Fruit fly (Drosophila melanogaster) whole organism, prepupa: ENCODE results near the gene GC.
A peak's percentile ranks its signal among the peaks of the same experiment; 100 is the strongest.

Experiments used
- CG11294 ChIP-seq: fragments of 200-800 bp; sonication (Bioruptor generic); IDR thresholded peaks from 2 replicates; pipeline ENCODE4 v1.3.6; 2022; ENCODE audit warnings: missing biosample characterization, missing genetic modification characterization
- CG11762 ChIP-seq: fragments of 200-800 bp; sonication (Bioruptor generic); optimal IDR thresholded peaks from 3 replicates; lab custom pipeline; 2016; ENCODE audit warnings: missing biosample characterization, missing genetic modification characterization; ENCODE audit not compliant: insufficient read depth
- CG15336 ChIP-seq: fragments of 200-800 bp; sonication (Bioruptor generic); IDR thresholded peaks from 2 replicates; pipeline ENCODE4 v1.3.6; 2022; ENCODE audit warnings: missing biosample characterization, missing genetic modification characterization
- CG1621 ChIP-seq: fragments of 200-800 bp; sonication (Bioruptor generic); optimal IDR thresholded peaks from 3 replicates; lab custom pipeline; 2018; ENCODE audit warnings: missing biosample characterization, mild to moderate bottlenecking, missing genetic modification characterization
- CG16779 ChIP-seq: fragments of 200-800 bp; sonication (Bioruptor generic); optimal IDR thresholded peaks from 3 replicates; lab custom pipeline; 2017; ENCODE audit warnings: missing biosample characterization, mild to moderate bottlenecking, missing genetic modification characterization
- CG3032 ChIP-seq: fragments of 200-800 bp; optimal IDR thresholded peaks from 2 replicates; lab custom pipeline; 2019; ENCODE audit warnings: missing biosample characterization, mild to moderate bottlenecking, missing genetic modification characterization, moderate library complexity
- CG31627 ChIP-seq: fragments of 200-800 bp; sonication (Bioruptor generic); optimal IDR thresholded peaks from 3 replicates; lab custom pipeline; 2016; ENCODE audit warnings: missing biosample characterization, missing genetic modification characterization
- CG32006 ChIP-seq: fragments of 200-800 bp; sonication (Bioruptor generic); optimal IDR thresholded peaks from 3 replicates; lab custom pipeline; 2017; ENCODE audit warnings: missing biosample characterization, mild to moderate bottlenecking, missing genetic modification characterization
- CG34406 ChIP-seq: fragments of 200-800 bp; sonication (Bioruptor generic); optimal IDR thresholded peaks from 3 replicates; lab custom pipeline; 2016; ENCODE audit warnings: missing biosample characterization, missing genetic modification characterization
- CG6163 ChIP-seq: fragments of 200-800 bp; sonication (Bioruptor generic); IDR thresholded peaks from 3 replicates; pipeline ENCODE4 v1.3.6; 2022; ENCODE audit warnings: missing biosample characterization, missing genetic modification characterization
- CG6276 ChIP-seq: fragments of 200-800 bp; sonication (Bioruptor generic); optimal IDR thresholded peaks from 2 replicates; lab custom pipeline; 2017; ENCODE audit warnings: missing biosample characterization, mild to moderate bottlenecking, missing genetic modification characterization
- CG6792 ChIP-seq: fragments of 200-800 bp; sonication (Bioruptor generic); optimal IDR thresholded peaks from 3 replicates; lab custom pipeline; 2016; ENCODE audit warnings: missing biosample characterization, missing genetic modification characterization
- CG6854 ChIP-seq: fragments of 200-800 bp; sonication (Bioruptor generic); optimal IDR thresholded peaks from 2 replicates; lab custom pipeline; 2017; ENCODE audit warnings: missing biosample characterization, mild to moderate bottlenecking, missing genetic modification characterization
- CG7368 ChIP-seq: fragments of 200-800 bp; sonication (Bioruptor generic); optimal IDR thresholded peaks from 3 replicates; lab custom pipeline; 2016; ENCODE audit warnings: missing biosample characterization, missing genetic modification characterization
- CG8119 ChIP-seq: fragments of 200-800 bp; sonication (Bioruptor generic); IDR thresholded peaks from 3 replicates; pipeline ENCODE4 v1.3.6; 2022; ENCODE audit warnings: missing biosample characterization, missing genetic modification characterization
- CG8319 ChIP-seq: fragments of 200-800 bp; sonication (Bioruptor generic); optimal IDR thresholded peaks from 3 replicates; lab custom pipeline; 2016; ENCODE audit warnings: missing biosample characterization, missing genetic modification characterization
- CG9139 ChIP-seq: fragments of 200-800 bp; sonication (Bioruptor generic); optimal IDR thresholded peaks from 3 replicates; lab custom pipeline; 2017; ENCODE audit warnings: missing biosample characterization, mild to moderate bottlenecking, missing genetic modification characterization
- Eip75B ChIP-seq: fragments of 200-800 bp; sonication (Bioruptor generic); optimal IDR thresholded peaks from 3 replicates; lab custom pipeline; 2016; ENCODE audit warnings: missing biosample characterization, missing genetic modification characterization
- Eip78C ChIP-seq: fragments of 200-800 bp; sonication (Bioruptor generic); peaks from one replicate; lab custom pipeline; 2016; ENCODE audit warnings: missing biosample characterization, missing genetic modification characterization
- Ets21C ChIP-seq: fragments of 200-800 bp; sonication (Bioruptor generic); optimal IDR thresholded peaks from 3 replicates; lab custom pipeline; 2016; ENCODE audit warnings: missing biosample characterization, missing genetic modification characterization
- Ets96B ChIP-seq: fragments of 200-800 bp; optimal IDR thresholded peaks from 2 replicates; lab custom pipeline; 2019; ENCODE audit warnings: missing biosample characterization, mild to moderate bottlenecking, missing genetic modification characterization, moderate library complexity
- Gug ChIP-seq: fragments of 200-800 bp; sonication (Bioruptor generic); IDR thresholded peaks from 2 replicates; pipeline ENCODE4 v1.3.6; 2022; ENCODE audit warnings: missing biosample characterization, missing genetic modification characterization
- Hr38 ChIP-seq: sonication (Bioruptor generic); optimal IDR thresholded peaks from 2 replicates; lab custom pipeline; 2016; ENCODE audit warnings: missing biosample characterization, missing genetic modification characterization
- Hr39 ChIP-seq: fragments of 200-800 bp; sonication (Bioruptor generic); optimal IDR thresholded peaks from 2 replicates; lab custom pipeline; 2016; ENCODE audit warnings: missing biosample characterization, missing genetic modification characterization
- Hr4 ChIP-seq: fragments of 200-800 bp; sonication (Bioruptor generic); optimal IDR thresholded peaks from 3 replicates; lab custom pipeline; 2016; ENCODE audit warnings: missing biosample characterization, missing genetic modification characterization
- Lpt ChIP-seq: fragments of 200-800 bp; sonication (Bioruptor generic); optimal IDR thresholded peaks from 3 replicates; lab custom pipeline; 2016; ENCODE audit warnings: missing biosample characterization, missing genetic modification characterization
- Met ChIP-seq: fragments of 200-800 bp; sonication (Bioruptor generic); optimal IDR thresholded peaks from 3 replicates; lab custom pipeline; 2016; ENCODE audit warnings: missing biosample characterization, missing genetic modification characterization
- Smox ChIP-seq: fragments of 200-800 bp; sonication (Bioruptor generic); optimal IDR thresholded peaks from 3 replicates; lab custom pipeline; 2016; ENCODE audit warnings: missing biosample characterization, missing genetic modification characterization
- Sox102F ChIP-seq: fragments of 200-800 bp; sonication (Bioruptor generic); optimal IDR thresholded peaks from 2 replicates; lab custom pipeline; 2016; ENCODE audit warnings: missing biosample characterization, mild to moderate bottlenecking, missing genetic modification characterization
- Sox14 ChIP-seq: fragments of 200-800 bp; sonication (Bioruptor generic); optimal IDR thresholded peaks from 3 replicates; lab custom pipeline; 2016; ENCODE audit warnings: missing biosample characterization, missing genetic modification characterization
- Sox15 ChIP-seq: fragments of 200-800 bp; sonication (Bioruptor generic); optimal IDR thresholded peaks from 3 replicates; lab custom pipeline; 2016; ENCODE audit warnings: missing biosample characterization, missing genetic modification characterization
- acj6 ChIP-seq: fragments of 200-800 bp; sonication (Bioruptor generic); optimal IDR thresholded peaks from 3 replicates; lab custom pipeline; 2016; ENCODE audit warnings: missing biosample characterization, missing genetic modification characterization
- cyc ChIP-seq: fragments of 200-800 bp; sonication (Bioruptor generic); optimal IDR thresholded peaks from 3 replicates; lab custom pipeline; 2016; ENCODE audit warnings: missing biosample characterization, missing genetic modification characterization
- dac ChIP-seq: fragments of 200-800 bp; sonication (Bioruptor generic); optimal IDR thresholded peaks from 2 replicates; lab custom pipeline; 2017; ENCODE audit warnings: missing biosample characterization, mild to moderate bottlenecking, missing genetic modification characterization
- dsx ChIP-seq: fragments of 200-800 bp; optimal IDR thresholded peaks from 3 replicates; lab custom pipeline; 2019; ENCODE audit warnings: missing biosample characterization, mild to moderate bottlenecking, missing genetic modification characterization, moderate library complexity; ENCODE audit not compliant: poor library complexity, severe bottlenecking
- esn ChIP-seq: fragments of 200-800 bp; sonication (Bioruptor generic); optimal IDR thresholded peaks from 2 replicates; lab custom pipeline; 2016; ENCODE audit warnings: missing biosample characterization, mild to moderate bottlenecking, missing genetic modification characterization, moderate library complexity
- fd59A ChIP-seq: fragments of 200-800 bp; sonication (Bioruptor generic); optimal IDR thresholded peaks from 2 replicates; lab custom pipeline; 2017; ENCODE audit warnings: missing biosample characterization, mild to moderate bottlenecking, missing genetic modification characterization, missing genetic modification reagents
- fd85E ChIP-seq: fragments of 200-800 bp; sonication (Bioruptor generic); optimal IDR thresholded peaks from 3 replicates; lab custom pipeline; 2016; ENCODE audit warnings: missing biosample characterization, missing genetic modification characterization
- fkh ChIP-seq: fragments of 200-800 bp; sonication (Bioruptor generic); optimal IDR thresholded peaks from 3 replicates; lab custom pipeline; 2017; ENCODE audit warnings: missing biosample characterization, mild to moderate bottlenecking, missing genetic modification characterization, moderate library complexity
- lz ChIP-seq: fragments of 200-800 bp; sonication (Bioruptor generic); optimal IDR thresholded peaks from 3 replicates; lab custom pipeline; 2016; ENCODE audit warnings: missing biosample characterization, missing genetic modification characterization
- net ChIP-seq: fragments of 200-800 bp; sonication (Bioruptor generic); optimal IDR thresholded peaks from 3 replicates; lab custom pipeline; 2016; ENCODE audit warnings: missing biosample characterization, missing genetic modification characterization
- pdm3 ChIP-seq: fragments of 200-800 bp; sonication (Bioruptor generic); optimal IDR thresholded peaks from 3 replicates; lab custom pipeline; 2016; ENCODE audit warnings: missing biosample characterization, missing genetic modification characterization
- salr ChIP-seq, 2 experiments: fragments of 200-800 bp; sonication (Bioruptor generic); optimal IDR thresholded peaks; 3 replicates each; lab custom pipeline; 2016 to 2018; ENCODE audit warnings: missing biosample characterization in 2 of 2, missing genetic modification characterization in 2 of 2, mild to moderate bottlenecking in 1 of 2
- ss ChIP-seq, 2 experiments: fragments of 200-800 bp; sonication (Bioruptor generic); optimal IDR thresholded peaks; 2 replicates in 1 of 2; 3 replicates in 1 of 2; lab custom pipeline; 2017 to 2018; ENCODE audit warnings: mild to moderate bottlenecking in 2 of 2, missing biosample characterization in 2 of 2, missing genetic modification characterization in 2 of 2, moderate library complexity in 1 of 2
- topi ChIP-seq: fragments of 200-800 bp; sonication (Bioruptor generic); optimal IDR thresholded peaks from 3 replicates; lab custom pipeline; 2016; ENCODE audit warnings: missing biosample characterization, missing genetic modification characterization
- vri ChIP-seq: fragments of 200-800 bp; sonication (Bioruptor generic); optimal IDR thresholded peaks from 3 replicates; lab custom pipeline; 2016; ENCODE audit warnings: missing biosample characterization, mild to moderate bottlenecking, missing genetic modification characterization

Gene GC

dm6 chr3L:1644920-1645567 is 15.9 kb upstream of the GC start, which contains the start of the genes alphaCOP and CG13919 (continued):
- TF ChIP-seq esn (peak; percentile 98), CG11294 (GFP tag; lab: Robert Waterston, UW) (peak; percentile 97), CG8319 (GFP tag; lab: Kevin White, UChicago) (peak; percentile 96), CG1621 (peak; percentile 95), vri (no peak), topi (GFP tag; lab: Kevin White, UChicago) (peak; percentile 98), CG8119 (GFP tag; lab: Robert Waterston, UW) (peak; percentile 99), Met (GFP tag; lab: Kevin White, UChicago) (peak; percentile 98), CG6854 (GFP tag; lab: Kevin White, UChicago) (peak; percentile 82), fd85E (GFP tag; lab: Kevin White, UChicago) (no peak), CG34406 (peak; percentile 97), Eip78C (GFP tag; lab: Kevin White, UChicago) (peak; percentile 100), Eip75B (GFP tag; lab: Kevin White, UChicago) (peak; percentile 96), Ets96B (tag; lab: Kevin White, UChicago) (peak; percentile 95), fkh (GFP tag; lab: Kevin White, UChicago) (peak; percentile 94), Hr38 (peak; percentile 70), CG32006 (GFP tag; lab: Kevin White, UChicago) (peak; percentile 97), Sox15 (peak; percentile 97), CG6163 (peak; percentile 93), acj6 (GFP tag; lab: Kevin White, UChicago) (peak; percentile 99), CG7368 (GFP tag; lab: Kevin White, UChicago) (peak; percentile 91), CG9139 (GFP tag; lab: Kevin White, UChicago) (peak; percentile 95), Lpt (GFP tag; lab: Kevin White, UChicago) (peak; percentile 97), dac (peak; percentile 91), Gug (peak; percentile 96), ss (GFP tag; optimal IDR thresholded peaks at IDR 0.05; lab: Kevin White, UChicago) (peak; percentile 94 to 97), CG6792 (GFP tag; lab: Kevin White, UChicago) (peak; percentile 97), CG31627 (peak; percentile 98), CG11762 (GFP tag; lab: Kevin White, UChicago) (peak; percentile 94), net (GFP tag; lab: Kevin White, UChicago) (peak; percentile 96), Hr4 (GFP tag; lab: Kevin White, UChicago) (peak; percentile 98), fd59A (GFP tag; lab: Kevin White, UChicago) (peak; percentile 96), salr (GFP tag; optimal IDR thresholded peaks at IDR 0.05; lab: Kevin White, UChicago) (peak; percentile 94), dsx (GFP tag; lab: Kevin White, UChicago) (peak; percentile 98), cyc (GFP tag; lab: Kevin White, UChicago) (peak; percentile 96), CG6276 (GFP tag; lab: Kevin White, UChicago) (no peak), Ets21C (peak; percentile 95)

- TF ChIP-seq Smox (peak; percentile 73), CG3032 (tag; lab: Kevin White, UChicago) (peak; percentile 81), CG15336 (GFP tag; lab: Robert Waterston, UW) (no peak), Eip78C (GFP tag; lab: Kevin White, UChicago) (no peak), vri (no peak), Ets21C (peak; percentile 85), Sox102F (GFP tag; lab: Kevin White, UChicago) (no peak), fd59A (GFP tag; lab: Kevin White, UChicago) (peak; percentile 32), CG32006 (GFP tag; lab: Kevin White, UChicago) (peak; percentile 72), dac (peak; percentile 42), CG6276 (GFP tag; lab: Kevin White, UChicago) (no peak), Ets96B (tag; lab: Kevin White, UChicago) (peak; percentile 63), CG6163 (peak; percentile 83), lz (GFP tag; lab: Kevin White, UChicago) (peak; percentile 89), pdm3 (GFP tag; lab: Kevin White, UChicago) (no peak), Sox14 (GFP tag; lab: Kevin White, UChicago) (peak; percentile 78), Lpt (GFP tag; lab: Kevin White, UChicago) (no peak), CG11294 (GFP tag; lab: Robert Waterston, UW) (peak; percentile 54; the same call in 1 of the 2 replicates), CG16779 (tag; lab: Kevin White, UChicago) (no peak), Eip75B (GFP tag; lab: Kevin White, UChicago) (no peak), CG9139 (GFP tag; lab: Kevin White, UChicago) (peak; percentile 6), Met (GFP tag; lab: Kevin White, UChicago) (no peak), cyc (GFP tag; lab: Kevin White, UChicago) (peak; percentile 88), ss (GFP tag; optimal IDR thresholded peaks at IDR 0.05; lab: Kevin White, UChicago) (peak in 1 of 2 experiments; percentile 39), Hr39 (GFP tag; lab: Kevin White, UChicago) (peak; percentile 90), salr (GFP tag; optimal IDR thresholded peaks at IDR 0.05; lab: Kevin White, UChicago) (peak in 1 of 2 experiments; percentile 29), CG6854 (GFP tag; lab: Kevin White, UChicago) (no peak), CG31627 (peak; percentile 90)
Observed at dm6 chr3L:1639185-1639812, 10.2 kb upstream of the GC start, which contains the start of the genes Mettl2 and Bgb. Gene Mettl2 (minus strand): TSS chr3L:1639235. Gene Bgb (plus strand): TSS chr3L:1639711.
